Worm (Caenorhabditis elegans) whole organism, L4/young adult: ENCODE data around the gene K03B4.8.

Experiments
- W03F9.2 ChIP-seq: fragments of 150-350 bp; optimal IDR thresholded peaks from 2 replicates; lab custom pipeline; 2014; ENCODE audit warnings: missing biosample characterization, missing genetic modification characterization
- him-1 ChIP-seq: sonication (generic microtip); optimal IDR thresholded peaks from 2 replicates; lab custom pipeline; 2016; ENCODE audit warnings: missing genotype, missing genetic modification reagents, missing genetic modification characterization, missing compliant biosample characterization

DNA sequence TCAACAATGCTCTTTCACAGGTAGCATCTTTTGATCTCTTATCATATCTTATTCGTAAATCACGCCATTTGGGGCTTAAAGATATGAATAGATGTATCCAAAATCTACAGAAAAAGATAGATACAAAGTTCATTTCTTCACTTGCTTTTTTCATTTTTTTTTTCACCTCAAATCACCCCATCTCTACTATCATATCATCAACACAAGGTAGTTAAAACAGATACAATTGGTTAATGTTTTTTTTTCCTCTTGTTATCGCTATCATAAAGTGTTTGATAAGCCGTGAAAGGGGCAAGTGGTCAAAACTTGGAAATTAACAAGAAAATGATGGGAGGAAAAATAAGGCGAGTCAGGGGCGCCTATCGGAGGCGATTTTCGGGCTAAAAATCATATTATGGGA, 44.1 kb downstream of the K03B4.8 start:
- TF ChIP-seq him-1 (tag; lab: Kevin White, UChicago) = no peak
- TF ChIP-seq W03F9.2 = no peak
